Worm (Caenorhabditis elegans) whole organism, L4/young adult: ENCODE data around the gene F58B3.4.
A peak's percentile ranks its signal among the peaks of the same experiment; 100 is the strongest.

ENCODE experiments used
- W03F9.2 ChIP-seq: fragments of 150-350 bp; optimal IDR thresholded peaks from 2 replicates; lab custom pipeline; 2014; ENCODE audit warnings: missing biosample characterization, missing genetic modification characterization
- dao-5 ChIP-seq: sonication (generic microtip); optimal IDR thresholded peaks from 2 replicates; lab custom pipeline; 2016; ENCODE audit warnings: missing genotype, missing genetic modification characterization, moderate library complexity, missing compliant biosample characterization
- him-1 ChIP-seq: sonication (generic microtip); optimal IDR thresholded peaks from 2 replicates; lab custom pipeline; 2016; ENCODE audit warnings: missing genotype, missing genetic modification reagents, missing genetic modification characterization, missing compliant biosample characterization

F58B3.4 gene

DNA sequence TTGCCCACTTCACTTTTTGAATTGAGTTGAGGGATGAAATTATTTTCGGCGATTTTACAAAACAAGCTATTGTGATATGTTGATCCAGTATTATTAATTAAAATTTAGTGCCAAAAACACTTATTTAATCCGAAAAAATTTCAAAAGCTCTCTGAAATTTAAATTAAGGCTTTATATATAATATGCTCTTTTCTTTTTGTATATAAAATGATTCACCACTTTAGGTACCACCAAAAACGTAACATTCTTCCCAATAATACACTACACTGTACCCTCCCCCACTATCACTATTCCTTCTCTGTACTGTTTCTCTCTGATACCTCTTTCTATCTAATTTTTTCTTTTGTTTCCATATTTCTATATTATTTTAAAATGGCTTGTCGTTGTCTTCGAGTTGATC lies 12.2 kb upstream of the F58B3.4 start, which contains the start of gene prx-2:
prx-2 (plus strand) TSS at position 301 of the 400 bp plus-strand sequence.
- TF ChIP-seq W03F9.2 (no peak), dao-5 (no peak), him-1 (no peak)

DNA sequence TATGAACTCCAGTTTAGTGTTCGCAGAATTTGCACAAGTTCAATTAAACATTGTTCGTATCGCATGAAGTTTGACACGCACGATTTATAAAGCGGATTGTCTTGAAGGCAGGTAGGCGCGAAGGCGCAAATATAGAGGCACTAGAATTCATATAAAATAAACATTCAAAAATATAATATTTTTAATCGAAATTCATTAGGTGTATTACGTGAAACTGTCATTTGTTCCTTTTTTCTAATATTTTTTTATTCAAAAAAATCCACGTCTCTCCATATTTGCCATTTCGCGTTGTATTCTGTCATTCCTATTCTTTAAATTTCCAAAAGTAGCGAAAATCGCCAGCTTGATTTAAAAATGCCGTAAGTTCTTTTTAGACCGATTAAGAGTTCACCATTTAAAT lies 10.2 kb upstream of the F58B3.4 start, which contains the start of gene ZK809.1:
ZK809.1 (plus strand) TSS at position 301 of the 400 bp plus-strand sequence.
- TF ChIP-seq dao-5: no peak
- TF ChIP-seq W03F9.2: no peak
- TF ChIP-seq him-1: no peak

DNA sequence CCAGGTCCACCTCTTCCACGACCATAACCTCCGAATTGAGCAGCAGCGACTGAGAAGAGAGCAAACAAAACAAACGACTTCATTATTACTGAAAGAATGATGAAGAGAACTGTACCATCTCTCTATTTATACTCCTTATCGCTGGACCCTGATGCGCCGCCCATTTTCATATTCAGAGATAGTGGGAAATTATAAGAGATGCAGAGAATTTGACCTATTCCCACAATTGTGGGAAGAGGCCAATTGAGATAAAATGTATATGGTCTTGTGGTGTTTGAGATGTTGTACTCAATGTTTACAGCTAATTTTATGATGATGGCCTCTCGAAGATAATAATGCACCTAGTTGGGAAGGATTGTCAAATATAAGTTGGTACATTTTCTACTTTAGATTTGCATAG lies 9.3 kb upstream of the F58B3.4 start, which contains the start of gene ttr-50:
ttr-50 (minus strand) TSS at position 101 of the 400 bp plus-strand sequence.
- TF ChIP-seq him-1: no peak
- no peak for TF ChIP-seq W03F9.2
- TF ChIP-seq dao-5: no peak

DNA sequence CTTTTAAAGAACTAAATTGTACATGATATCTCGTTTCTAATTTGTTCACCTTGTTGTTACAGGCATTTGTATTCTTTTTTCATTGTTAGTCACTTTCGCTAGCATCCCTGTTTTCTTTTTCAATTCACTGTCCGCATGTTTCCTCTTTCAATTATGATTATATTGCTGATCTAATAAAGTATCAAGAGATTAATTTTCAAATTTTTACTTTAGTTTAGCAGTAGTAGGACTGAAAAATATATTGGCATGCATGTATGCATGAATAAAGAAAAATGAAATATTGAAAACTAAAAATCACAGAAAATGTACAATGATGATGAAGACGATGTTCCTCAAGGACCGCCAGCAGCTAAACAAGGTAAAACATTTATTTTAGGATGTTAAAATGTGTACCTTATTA lies 6.4 kb upstream of the F58B3.4 start, which contains the start of gene rbm-17:
rbm-17 (plus strand) TSS at position 301 of the 400 bp plus-strand sequence.
- TF ChIP-seq dao-5: no peak
- TF ChIP-seq him-1: no peak
- TF ChIP-seq W03F9.2: no peak

DNA sequence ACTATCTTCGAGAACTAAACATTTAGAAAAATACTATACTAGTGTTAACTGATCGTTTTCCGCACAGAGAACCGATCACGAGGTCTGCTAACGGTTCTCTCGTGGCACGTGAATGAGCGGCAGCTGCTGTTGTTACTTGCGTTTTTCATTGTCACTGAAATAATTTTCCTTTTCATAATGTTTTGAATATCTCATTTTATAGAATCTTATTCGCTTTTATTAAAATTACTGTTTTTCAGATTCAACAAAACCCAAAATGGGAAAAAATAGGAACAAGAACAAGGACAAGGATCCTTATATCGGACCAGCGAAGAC lies 4.7 kb upstream of the F58B3.4 start, which contains the start of gene F58B3.6:
F58B3.6 (plus strand) TSS at position 240 of the 315 bp plus-strand sequence.
- TF ChIP-seq dao-5: no peak
- no peak for TF ChIP-seq W03F9.2
- no peak for TF ChIP-seq him-1

DNA sequence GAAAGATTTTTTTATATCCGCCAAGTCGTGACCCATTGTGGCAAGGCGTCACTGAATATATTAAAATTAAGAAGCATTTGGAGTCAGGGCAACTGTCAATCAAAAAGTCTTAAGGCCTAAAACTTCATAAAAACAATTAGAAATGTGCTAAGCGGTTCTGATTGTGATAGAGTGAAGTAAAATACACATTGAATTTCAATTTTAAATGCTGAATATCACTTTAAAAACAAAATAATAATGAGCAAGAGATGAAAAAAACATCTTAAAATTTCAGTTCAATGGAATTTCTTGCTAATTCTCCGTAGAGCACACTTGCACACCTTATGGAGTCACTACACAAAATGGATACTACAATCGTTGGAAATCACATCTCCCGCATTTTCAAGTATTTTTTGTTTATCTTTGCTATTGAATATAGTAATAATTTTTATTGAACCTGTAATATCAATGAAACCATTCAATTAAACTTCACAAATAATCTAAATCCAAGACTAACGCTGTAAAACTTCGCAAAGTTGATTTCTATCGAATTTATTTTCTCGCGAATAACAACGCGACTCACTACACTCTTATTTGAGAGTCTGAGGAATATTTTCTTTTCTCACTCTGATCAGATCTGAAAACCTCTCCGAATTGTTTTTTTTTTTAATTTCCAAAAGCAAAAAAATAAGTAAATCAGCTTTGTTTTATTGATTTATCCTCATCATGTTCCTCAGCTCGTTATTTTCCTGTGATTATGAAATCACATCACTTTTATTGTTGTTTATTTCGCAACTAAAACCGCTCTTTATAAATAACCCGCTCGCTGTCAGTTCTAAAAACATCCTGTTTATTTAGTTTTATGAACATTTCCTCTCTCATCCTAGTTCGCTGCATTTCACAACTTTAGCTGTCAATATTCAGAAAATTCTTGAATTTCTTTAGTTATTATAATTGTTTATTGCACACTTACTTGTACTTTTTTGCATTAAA lies 4.1 kb upstream of the F58B3.4 start, which contains the start of gene mars-1:
mars-1 (minus strand) TSS at position 51 of the 972 bp plus-strand sequence.
- TF ChIP-seq him-1: no peak
- peak; percentile 66 for TF ChIP-seq W03F9.2
- no peak for TF ChIP-seq dao-5

DNA sequence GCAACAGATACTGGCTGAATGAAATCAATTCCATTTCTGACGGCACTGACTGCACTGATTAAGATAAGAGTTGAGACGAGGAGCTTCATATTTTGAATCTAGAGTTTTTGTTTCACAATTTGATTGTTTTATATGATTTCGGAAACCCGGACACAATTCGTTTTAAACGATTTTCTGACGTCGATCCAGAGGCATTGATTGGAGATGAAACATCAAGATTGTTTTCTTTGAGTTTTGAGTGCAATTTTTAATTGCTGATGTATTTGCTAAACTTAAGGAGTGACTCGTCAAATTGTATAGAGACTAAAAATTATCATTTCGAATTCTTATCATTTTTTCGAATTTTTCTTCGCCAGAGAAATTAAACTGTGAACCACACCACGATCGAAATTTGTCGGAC lies 3.8 kb downstream of the F58B3.4 start, which contains the start of gene lys-6:
lys-6 (minus strand) TSS at position 101 of the 400 bp plus-strand sequence.
- TF ChIP-seq him-1: no peak
- TF ChIP-seq W03F9.2: no peak
- TF ChIP-seq dao-5: no peak

DNA sequence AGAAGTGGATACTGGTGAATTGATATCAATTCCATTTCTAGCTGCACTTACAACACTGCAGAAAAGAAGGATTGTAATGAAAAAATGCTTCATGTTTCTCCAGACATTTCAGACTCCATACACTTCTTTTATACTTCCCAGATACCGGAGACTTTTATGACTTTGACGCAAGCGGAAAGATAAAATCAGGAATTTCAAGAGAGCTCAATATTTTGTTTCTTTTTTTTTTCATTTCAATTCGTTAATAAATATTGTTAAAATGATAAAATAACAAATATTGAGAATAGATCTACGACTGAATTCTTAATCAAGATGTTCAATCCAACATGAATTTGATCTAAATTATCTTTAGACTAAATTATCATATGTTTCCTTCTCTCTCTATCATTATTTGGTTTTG lies 6.2 kb downstream of the F58B3.4 start, which contains the start of gene lys-5:
lys-5 (minus strand) TSS at position 101 of the 400 bp plus-strand sequence.
- TF ChIP-seq dao-5: no peak
- no peak for TF ChIP-seq him-1
- no peak for TF ChIP-seq W03F9.2

DNA sequence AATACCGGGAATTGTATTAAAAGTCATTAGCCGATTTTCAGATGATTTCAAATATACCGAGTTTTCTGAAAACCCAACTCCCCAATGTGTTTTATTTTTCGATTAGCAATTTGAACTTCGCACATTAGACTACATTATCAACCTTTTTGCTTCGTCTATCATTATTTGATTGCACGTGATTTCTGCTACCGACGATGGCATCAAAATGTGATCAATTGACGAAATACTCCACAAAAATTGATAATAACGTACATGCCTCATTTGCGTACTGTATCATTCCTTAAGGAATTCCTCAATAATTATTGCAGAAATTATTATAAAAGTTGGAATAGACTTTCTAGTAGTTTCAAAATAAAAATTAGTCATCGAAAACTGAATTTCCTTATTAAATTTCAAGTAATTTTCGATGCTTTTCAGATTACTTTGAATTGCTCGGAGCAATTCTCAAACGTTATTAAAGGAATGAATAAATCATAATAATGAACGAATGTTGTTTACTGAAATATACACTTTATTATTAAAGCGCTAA lies 7.8 kb downstream of the F58B3.4 start:
- TF ChIP-seq dao-5 (no peak), W03F9.2 (no peak), him-1 (no peak)

DNA sequence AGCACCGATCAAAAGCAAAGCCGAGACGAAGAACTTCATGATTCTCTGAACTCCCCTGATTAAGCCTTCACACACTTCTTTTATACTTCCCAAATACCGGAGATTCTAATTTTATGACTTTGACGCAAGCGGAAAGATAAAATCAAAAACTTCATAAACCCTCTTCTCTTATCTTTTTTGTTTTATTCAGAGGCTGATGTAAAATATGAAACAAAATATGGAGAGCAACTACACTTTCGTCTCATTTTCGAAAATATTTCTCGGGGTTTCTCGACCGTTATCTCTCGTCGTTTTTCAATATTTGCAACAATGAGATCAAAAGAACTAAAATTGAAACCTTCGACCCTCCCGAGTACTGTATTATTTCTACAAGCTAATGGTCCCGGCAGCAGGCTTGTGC lies 8.6 kb downstream of the F58B3.4 start, which contains the start of gene lys-4:
lys-4 (minus strand) TSS at position 115 of the 400 bp plus-strand sequence.
- TF ChIP-seq dao-5 (no peak), W03F9.2 (no peak), him-1 (no peak)

DNA sequence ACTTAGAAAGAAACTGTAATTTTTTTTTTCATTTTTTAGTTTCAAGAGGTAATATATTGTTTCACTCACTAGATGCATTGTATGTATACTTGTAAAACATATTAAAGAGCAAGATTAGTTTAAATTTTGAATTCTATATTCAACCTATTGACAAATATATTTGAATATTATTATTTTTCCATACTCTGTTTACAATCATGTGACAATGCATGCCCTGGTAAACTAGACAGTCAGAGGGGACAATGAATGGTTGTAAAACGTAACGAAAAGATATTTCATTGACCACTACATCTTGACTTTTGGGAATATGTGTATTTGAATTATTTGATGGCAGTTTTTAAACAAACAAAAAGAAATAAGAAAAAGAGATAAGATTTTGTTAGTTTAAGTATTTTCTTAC lies 9.3 kb downstream of the F58B3.4 start:
- no peak for TF ChIP-seq dao-5
- TF ChIP-seq W03F9.2: no peak
- TF ChIP-seq him-1: no peak

DNA sequence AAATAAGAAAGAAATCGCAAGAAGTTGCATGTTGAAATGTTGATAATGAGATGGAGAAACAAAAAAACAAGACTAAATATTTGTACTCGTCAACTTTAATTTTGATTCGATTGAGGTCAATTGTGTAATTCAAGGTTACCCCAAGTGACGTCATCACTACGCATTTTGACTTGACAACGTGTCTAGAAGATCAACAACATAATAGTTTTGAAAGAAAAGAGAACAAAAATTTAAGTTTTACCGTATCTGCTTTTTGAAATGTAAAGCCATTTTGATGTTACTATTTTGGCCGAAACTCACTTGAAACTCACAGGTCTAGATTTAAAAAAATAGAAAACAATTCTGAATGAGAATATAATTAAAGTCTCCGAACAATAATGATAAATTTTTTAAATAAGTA lies 10.7 kb downstream of the F58B3.4 start, which contains the start of gene dsl-5:
dsl-5 (minus strand) TSS at position 101 of the 400 bp plus-strand sequence.
- no peak for TF ChIP-seq dao-5
- no peak for TF ChIP-seq him-1
- no peak for TF ChIP-seq W03F9.2

DNA sequence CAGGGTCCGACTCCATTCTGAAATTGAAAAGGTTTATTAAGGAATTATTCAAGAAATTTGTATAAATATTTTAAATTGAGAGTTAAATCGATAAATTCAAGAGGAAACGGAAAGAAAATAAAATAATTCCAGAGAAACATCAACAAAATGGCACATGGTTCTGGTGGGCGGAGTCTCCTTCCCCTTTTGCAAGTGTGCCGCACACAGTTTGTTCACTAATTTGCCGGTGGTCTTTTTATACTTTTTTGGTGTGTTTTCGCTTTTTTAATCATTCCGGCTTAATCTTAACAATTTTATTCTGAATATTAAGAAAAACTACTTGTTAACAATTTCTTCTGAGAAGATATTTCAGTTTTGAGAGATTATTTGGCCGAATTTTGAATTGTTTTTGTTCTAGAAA lies 26.7 kb downstream of the F58B3.4 start, which contains the start of the genes ragc-1 and Y24F12A.1:
ragc-1 (minus strand) TSS at position 25 of the 400 bp plus-strand sequence.
Y24F12A.1 (plus strand) TSS at position 346 of the 400 bp plus-strand sequence.
- TF ChIP-seq W03F9.2: peak; percentile 89
- no peak for TF ChIP-seq dao-5

DNA sequence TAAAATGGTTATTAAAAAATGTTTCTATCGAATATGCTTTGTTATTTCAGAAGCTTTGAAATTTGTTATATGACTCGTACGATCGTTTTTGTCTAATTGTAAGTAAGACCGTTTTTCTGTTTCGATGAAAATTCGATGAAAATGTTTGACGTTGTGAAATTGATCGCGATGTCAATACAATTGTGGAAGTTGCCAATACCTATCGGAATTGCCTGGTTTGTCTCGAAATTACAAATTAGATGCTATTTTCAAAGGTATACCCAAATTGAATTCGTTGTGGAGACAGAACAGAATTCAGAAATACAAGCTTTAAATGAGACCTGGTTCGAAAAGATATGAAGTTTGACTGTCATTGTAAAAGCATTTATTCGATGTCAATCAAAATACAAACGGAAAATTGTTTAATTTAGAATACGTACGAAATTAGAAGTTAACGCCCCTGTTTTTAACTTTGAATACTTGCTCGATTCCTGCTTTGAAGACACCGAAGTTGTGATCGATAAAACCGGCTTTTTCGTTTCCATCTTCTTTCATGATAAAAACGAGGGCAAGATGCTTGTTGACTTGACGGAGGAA lies 28.3 kb downstream of the F58B3.4 start:
- no peak for TF ChIP-seq dao-5
- TF ChIP-seq him-1: no peak
- no peak for TF ChIP-seq W03F9.2

DNA sequence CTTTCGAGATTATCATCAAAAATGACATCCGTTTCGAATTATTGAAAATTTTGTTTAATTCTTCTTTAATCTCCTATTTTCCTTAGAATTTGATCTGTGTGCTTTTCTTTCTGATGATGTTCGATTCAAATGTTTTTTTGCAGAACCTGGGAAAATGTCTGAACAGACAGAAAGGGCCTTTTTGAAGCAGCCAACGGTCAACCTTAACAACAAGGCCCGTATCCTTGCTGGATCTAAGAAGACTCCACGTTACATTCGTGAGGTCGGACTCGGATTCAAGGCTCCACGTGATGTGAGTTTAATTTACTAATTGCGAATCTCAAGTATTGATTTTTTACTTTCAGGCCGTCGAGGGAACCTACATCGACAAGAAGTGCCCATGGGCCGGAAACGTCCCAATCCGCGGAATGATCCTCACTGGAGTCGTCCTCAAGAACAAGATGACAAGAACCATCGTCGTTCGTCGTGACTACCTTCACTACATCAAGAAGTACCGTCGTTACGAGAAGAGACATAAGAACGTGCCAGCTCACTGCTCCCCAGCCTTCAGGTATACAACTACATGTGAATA lies 29.1 kb downstream of the F58B3.4 start, which contains the start of gene rps-11:
rps-11 (plus strand) TSS at position 144 of the 571 bp plus-strand sequence.
- TF ChIP-seq dao-5 (no peak), W03F9.2 (no peak), him-1 (no peak)
